Worm (Caenorhabditis elegans): Measurements from ENCODE around the gene ZK185.3.
A peak's percentile ranks its signal among the peaks of the same experiment; 100 is the strongest.

ZK185.3 gene

DNA sequence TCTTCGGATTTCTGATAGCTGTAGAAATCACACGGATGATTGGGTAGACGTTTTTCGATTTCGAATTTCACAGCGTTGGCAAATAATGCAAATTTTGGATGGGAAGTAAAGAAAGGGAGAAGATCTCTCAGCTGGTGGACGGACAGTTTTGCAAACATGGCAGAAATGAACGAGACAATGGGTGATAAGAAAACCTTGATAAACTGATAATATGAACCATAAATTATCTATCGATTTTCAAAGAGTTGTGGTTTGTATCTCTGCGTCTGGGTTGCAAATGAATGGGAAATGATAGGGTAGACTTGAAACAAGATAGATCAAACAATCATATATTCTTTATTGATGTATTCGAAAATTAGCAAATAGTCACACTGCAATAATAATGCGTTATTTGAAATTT is at the start of gene ZK185.3:
ZK185.3 (minus strand) TSS at position 263 of the 400 bp plus-strand sequence.
- TF ChIP-seq fos-1 (tag; optimal IDR thresholded peaks at IDR 0.05) (no peak), dmd-6 (GFP tag; IDR thresholded peaks at IDR 0.05) (peak; percentile 78), unc-62 (GFP tag; optimal IDR thresholded peaks at IDR 0.05 in 1 of 2) (peak in 1 of 2 experiments; percentile 84), unc-62 (tag; optimal IDR thresholded peaks at IDR 0.05) (no peak), F49E8.2 (tag; optimal IDR thresholded peaks at IDR 0.05; ENCODE audit: borderline replicate concordance) (no peak), set-16 (GFP tag; IDR thresholded peaks at IDR 0.05) (no peak), sdz-12 (GFP tag; optimal IDR thresholded peaks at IDR 0.05) (no peak), daf-12 (tag; optimal IDR thresholded peaks at IDR 0.05) (no peak), nhr-237 (tag; optimal IDR thresholded peaks at IDR 0.05) (no peak), unc-39 (tag; optimal IDR thresholded peaks at IDR 0.05) (no peak), spr-3 (GFP tag; optimal IDR thresholded peaks at IDR 0.05) (no peak), F37D6.2 (tag; optimal IDR thresholded peaks at IDR 0.05) (no peak), lin-38 (GFP tag; IDR thresholded peaks at IDR 0.05) (no peak), zag-1 (tag; optimal IDR thresholded peaks at IDR 0.05) (no peak), T26A8.4 (GFP tag; IDR thresholded peaks at IDR 0.05) (no peak), T20F7.1 (GFP tag; optimal IDR thresholded peaks at IDR 0.05) (no peak), php-3 (GFP tag; IDR thresholded peaks at IDR 0.05) (0 out of 2 replicates have a peak, but pooled peaks have one; percentile 38), mxl-3 (GFP tag; optimal IDR thresholded peaks at IDR 0.05) (no peak), jun-1 (tag; optimal IDR thresholded peaks at IDR 0.05) (no peak), ZK337.2 (GFP tag; IDR thresholded peaks at IDR 0.05) (no peak), lin-39 (tag; optimal IDR thresholded peaks at IDR 0.05) (no peak), D1046.2 (GFP tag; IDR thresholded peaks at IDR 0.05) (no peak), dve-1 (tag; optimal IDR thresholded peaks at IDR 0.05; ENCODE audit: insufficient read depth) (no peak), nhr-28 (tag; optimal IDR thresholded peaks at IDR 0.05) (peak; percentile 82), hif-1 (tag; optimal IDR thresholded peaks at IDR 0.05) (no peak), aly-2 (tag; optimal IDR thresholded peaks at IDR 0.05) (no peak), hlh-11 (tag; optimal IDR thresholded peaks at IDR 0.05) (peak; percentile 52), snpc-1.2 (GFP tag; IDR thresholded peaks at IDR 0.05) (no peak), ztf-7 (tag; optimal IDR thresholded peaks at IDR 0.05) (no peak), mdt-29 (GFP tag; IDR thresholded peaks at IDR 0.05) (no peak), duxl-1 (tag; optimal IDR thresholded peaks at IDR 0.05; ENCODE audit: poor library complexity) (no peak), ces-1 (GFP tag; optimal IDR thresholded peaks at IDR 0.05) (no peak), pha-4 (GFP tag; IDR thresholded peaks at IDR 0.05) (no peak), pha-4 (tag; optimal IDR thresholded peaks at IDR 0.05) (no peak), zfp-2 (tag; optimal IDR thresholded peaks at IDR 0.05) (no peak), F26F4.8 (GFP tag; conservative IDR thresholded peaks at IDR 0.05) (no peak), pqm-1 (tag; optimal IDR thresholded peaks at IDR 0.05) (peak; percentile 94)

DNA sequence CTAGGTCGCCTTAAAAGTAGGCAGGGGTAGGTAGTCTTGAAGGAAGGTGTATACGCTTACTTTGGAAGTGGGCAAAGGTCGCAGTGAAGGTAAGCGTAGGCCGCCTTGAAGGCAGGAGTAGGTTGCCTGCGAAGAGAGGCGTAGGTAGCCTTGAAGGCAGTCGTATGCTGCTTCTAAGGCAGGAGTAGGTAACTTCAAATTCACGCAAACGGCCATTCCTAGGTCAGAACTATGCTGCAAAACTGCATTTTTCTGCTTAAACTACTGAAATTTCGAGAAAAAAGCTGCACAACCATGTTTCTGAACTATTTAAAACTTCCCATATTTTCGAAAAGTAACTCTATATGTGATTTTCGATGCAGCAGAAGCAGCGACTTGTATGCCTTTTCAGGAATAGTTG is 49.2 kb upstream of the ZK185.3 start:
- TF ChIP-seq unc-62 (GFP tag; optimal IDR thresholded peaks at IDR 0.05 in 1 of 2) (peak in 1 of 2 experiments; percentile 95), unc-62 (tag; optimal IDR thresholded peaks at IDR 0.05) (no peak), unc-130 (GFP tag; optimal IDR thresholded peaks at IDR 0.05) (no peak), Y105C5A.15 (GFP tag; IDR thresholded peaks at IDR 0.05) (no peak), nhr-111 (GFP tag; optimal IDR thresholded peaks at IDR 0.05) (no peak), aha-1 (tag) (peak; percentile 86), dpl-1 (GFP tag; optimal IDR thresholded peaks at IDR 0.05) (no peak)

Measured in whole organism, L4 larva.